Worm (Caenorhabditis elegans): ENCODE measurements around the gene H40L08.1.

ce11 chrX:15057900-15058299 lies 26.0 kb downstream of the H40L08.1 start:
- no peak for TF ChIP-seq nhr-237 (tag; optimal IDR thresholded peaks at IDR 0.05)
- no peak for TF ChIP-seq ZK546.5 (tag; optimal IDR thresholded peaks at IDR 0.05)
- no peak for TF ChIP-seq nhr-76 (tag; optimal IDR thresholded peaks at IDR 0.05)
- no peak for TF ChIP-seq fkh-10 (GFP tag; optimal IDR thresholded peaks at IDR 0.05)
- TF ChIP-seq tbx-2 (tag; optimal IDR thresholded peaks at IDR 0.05) = no peak
- TF ChIP-seq nhr-43 (tag; optimal IDR thresholded peaks at IDR 0.05; ENCODE audit: poor library complexity, severe bottlenecking) = no peak

Measured in whole organism, L3 larva.